Worm (Caenorhabditis elegans): ENCODE results near the gene mrpl-41.

Gene mrpl-41

DNA sequence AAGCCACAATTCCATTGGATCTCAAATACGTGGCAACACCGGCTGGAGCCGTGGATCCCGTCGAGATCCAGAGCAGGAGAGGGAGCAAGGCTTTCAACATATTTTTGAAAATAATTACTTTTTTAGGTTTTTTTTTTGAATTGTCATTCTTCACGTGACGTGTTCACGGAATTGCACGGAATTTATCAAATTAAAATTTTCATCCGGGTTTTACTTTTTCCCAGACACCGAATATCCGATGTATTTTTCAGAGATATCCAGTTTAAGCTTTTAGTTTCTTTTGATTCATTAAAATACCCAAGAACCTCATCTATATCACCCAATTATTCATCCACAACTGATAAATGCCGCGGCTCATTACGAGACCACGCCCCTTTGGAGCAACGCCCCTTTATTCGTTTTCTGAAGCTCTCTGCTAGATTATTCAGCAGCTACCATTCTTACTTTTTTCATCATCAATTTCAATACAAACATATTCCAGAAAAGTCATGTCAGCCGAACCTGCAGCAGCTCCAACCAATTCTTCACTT lies 8.2 kb downstream of the mrpl-41 start, which contains the start of the genes clec-117 and B0432.1:
Gene clec-117, minus strand, starts transcription at position 101 of the 530 bp plus-strand sequence.
Gene B0432.1, plus strand, starts transcription at position 480 of the 530 bp plus-strand sequence.
- TF ChIP-seq unc-39 (tag; optimal IDR thresholded peaks at IDR 0.05) (no peak), nhr-10 (tag; optimal IDR thresholded peaks at IDR 0.05) (no peak), nhr-237 (tag; optimal IDR thresholded peaks at IDR 0.05) (no peak), alr-1 (tag; optimal IDR thresholded peaks at IDR 0.05) (no peak), mab-5 (tag; optimal IDR thresholded peaks at IDR 0.05) (no peak)

DNA sequence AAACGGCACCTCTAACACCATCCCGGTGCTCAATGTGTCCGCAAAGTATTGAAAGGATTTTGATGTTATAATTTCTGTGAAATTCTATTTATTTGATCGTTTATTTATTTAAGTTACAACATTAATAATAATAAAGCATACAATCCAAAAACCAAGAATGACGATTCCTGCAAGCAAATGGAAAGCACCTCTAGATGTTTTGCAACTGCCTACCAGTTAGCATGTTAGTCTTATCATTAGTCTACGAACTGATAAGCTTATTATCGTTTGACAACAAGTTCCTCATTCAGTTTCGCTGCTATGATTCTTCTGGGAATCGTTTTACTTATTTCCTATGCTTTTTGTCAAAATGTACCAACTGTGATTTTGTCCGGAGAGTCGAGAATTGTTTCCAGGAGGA lies 10.9 kb downstream of the mrpl-41 start, which contains the start of gene K01A2.6:
Gene K01A2.6, plus strand, starts transcription at position 301 of the 400 bp plus-strand sequence.
- TF ChIP-seq ama-1 (optimal IDR thresholded peaks at IDR 0.05) (no peak), mbf-1 (tag; optimal IDR thresholded peaks at IDR 0.05) (no peak), sem-4 (tag; optimal IDR thresholded peaks at IDR 0.05) (no peak), unc-39 (tag; optimal IDR thresholded peaks at IDR 0.05) (no peak), fos-1 (tag; optimal IDR thresholded peaks at IDR 0.05) (no peak), mdl-1 (tag; optimal IDR thresholded peaks at IDR 0.05) (no peak), elt-1 (tag; optimal IDR thresholded peaks at IDR 0.05) (no peak), unc-62 (GFP tag; optimal IDR thresholded peaks at IDR 0.05) (no peak), lsy-2 (tag; optimal IDR thresholded peaks at IDR 0.05) (no peak), sma-9 (GFP tag; optimal IDR thresholded peaks at IDR 0.05) (no peak), sma-9 (tag; optimal IDR thresholded peaks at IDR 0.05) (no peak), lin-39 (tag; optimal IDR thresholded peaks at IDR 0.05) (no peak), ztf-1 (GFP tag; conservative IDR thresholded peaks at IDR 0.05) (no peak), nhr-23 (tag; optimal IDR thresholded peaks at IDR 0.05) (no peak), nhr-10 (tag; optimal IDR thresholded peaks at IDR 0.05) (no peak), nhr-237 (tag; optimal IDR thresholded peaks at IDR 0.05) (no peak), ztf-11 (tag; optimal IDR thresholded peaks at IDR 0.05) (no peak), crh-2 (tag; optimal IDR thresholded peaks at IDR 0.05) (no peak), sma-3 (GFP tag; optimal IDR thresholded peaks at IDR 0.05) (no peak), zag-1 (tag; optimal IDR thresholded peaks at IDR 0.05) (no peak), peb-1 (tag; optimal IDR thresholded peaks at IDR 0.05) (no peak)

ce11 chrII:300977-301772 lies 12.4 kb downstream of the mrpl-41 start, which contains the start of gene K01A2.5:
TSS of gene K01A2.5 (plus strand) at chrII:301273.
- no peak for TF ChIP-seq zag-1 (tag; optimal IDR thresholded peaks at IDR 0.05)
- peak; percentile 66 for TF ChIP-seq sem-4 (tag; optimal IDR thresholded peaks at IDR 0.05)
- peak; percentile 40 for TF ChIP-seq sma-9 (GFP tag; optimal IDR thresholded peaks at IDR 0.05)
- TF ChIP-seq sma-9 (tag; optimal IDR thresholded peaks at IDR 0.05) = no peak
- TF ChIP-seq C34F6.9 (tag; optimal IDR thresholded peaks at IDR 0.05) = no peak
- peak; percentile 71 for TF ChIP-seq ceh-16 (tag; optimal IDR thresholded peaks at IDR 0.05)
- TF ChIP-seq fos-1 (tag; optimal IDR thresholded peaks at IDR 0.05) = peak; percentile 21
- peak; percentile 39 for TF ChIP-seq nhr-21 (tag; optimal IDR thresholded peaks at IDR 0.05)
- TF ChIP-seq blmp-1 (tag; optimal IDR thresholded peaks at IDR 0.05; ENCODE audit: insufficient read depth) = peak; percentile 99
- TF ChIP-seq R02D3.7 (tag; optimal IDR thresholded peaks at IDR 0.05) = no peak
- TF ChIP-seq nhr-25 (tag; optimal IDR thresholded peaks at IDR 0.05) = peak; percentile 71

DNA sequence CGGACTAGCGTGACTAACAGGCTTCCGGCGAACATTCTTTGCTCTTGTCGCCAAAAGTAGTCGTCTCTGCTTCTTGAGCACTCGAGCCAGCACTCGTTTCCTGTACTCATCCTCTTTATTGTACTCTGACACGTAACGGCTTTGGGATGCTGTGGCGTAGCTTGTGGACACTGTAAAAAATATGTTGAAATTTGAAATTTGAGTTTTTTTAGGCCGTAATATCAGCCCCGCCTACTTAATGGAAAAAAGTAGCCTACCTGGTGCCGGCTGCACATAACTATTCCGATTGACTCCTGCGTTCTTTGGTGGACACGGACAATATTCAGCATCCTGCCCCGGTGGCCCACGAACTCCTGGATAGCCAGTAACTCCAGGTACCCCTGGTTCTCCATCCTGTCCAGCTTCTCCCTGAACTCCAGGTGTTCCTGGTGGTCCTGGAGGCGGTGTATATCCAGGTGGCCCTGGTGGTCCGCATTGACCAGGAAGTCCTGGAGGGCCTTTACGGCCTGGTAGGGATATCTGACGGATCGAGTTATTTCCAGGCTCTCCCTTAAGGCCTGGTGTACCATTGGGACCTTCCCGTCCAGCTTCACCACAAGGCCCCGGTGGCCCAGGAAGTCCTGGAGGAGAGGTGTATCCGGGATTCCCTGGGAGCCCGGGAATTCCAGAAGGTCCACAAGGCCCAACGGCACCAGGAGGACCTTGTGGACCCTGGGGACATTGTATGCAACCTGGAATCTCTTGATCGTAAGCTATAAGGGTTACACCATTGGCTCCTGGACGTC lies 15.4 kb downstream of the mrpl-41 start:
- TF ChIP-seq ztf-4 (tag; optimal IDR thresholded peaks at IDR 0.05) = no peak
- TF ChIP-seq ztf-11 (tag; optimal IDR thresholded peaks at IDR 0.05) = no peak
- TF ChIP-seq egl-27 (tag; optimal IDR thresholded peaks at IDR 0.05) = no peak
- TF ChIP-seq mab-5 (tag; optimal IDR thresholded peaks at IDR 0.05) = no peak
- TF ChIP-seq nhr-77 (tag; optimal IDR thresholded peaks at IDR 0.05) = no peak
- no peak for TF ChIP-seq peb-1 (tag; optimal IDR thresholded peaks at IDR 0.05)
- TF ChIP-seq lsy-2 (tag; optimal IDR thresholded peaks at IDR 0.05) = no peak
- no peak for TF ChIP-seq ztf-1 (GFP tag; conservative IDR thresholded peaks at IDR 0.05)
- TF ChIP-seq sem-4 (tag; optimal IDR thresholded peaks at IDR 0.05) = no peak
- no peak for TF ChIP-seq sma-3 (GFP tag; optimal IDR thresholded peaks at IDR 0.05)
- TF ChIP-seq nhr-12 (tag; optimal IDR thresholded peaks at IDR 0.05) = no peak
- no peak for TF ChIP-seq sma-9 (GFP tag; optimal IDR thresholded peaks at IDR 0.05)
- TF ChIP-seq sma-9 (tag; optimal IDR thresholded peaks at IDR 0.05) = no peak
- no peak for TF ChIP-seq lin-13 (GFP tag; optimal IDR thresholded peaks at IDR 0.05)
- no peak for TF ChIP-seq F13H6.1 (tag; optimal IDR thresholded peaks at IDR 0.05)
- TF ChIP-seq nhr-10 (tag; optimal IDR thresholded peaks at IDR 0.05) = no peak
- no peak for TF ChIP-seq mdl-1 (tag; optimal IDR thresholded peaks at IDR 0.05)
- no peak for TF ChIP-seq unc-62 (GFP tag; optimal IDR thresholded peaks at IDR 0.05)
- TF ChIP-seq nhr-129 (tag; optimal IDR thresholded peaks at IDR 0.05) = no peak
- no peak for TF ChIP-seq nhr-25 (tag; optimal IDR thresholded peaks at IDR 0.05)
- no peak for TF ChIP-seq zag-1 (tag; optimal IDR thresholded peaks at IDR 0.05)
